Worm (Caenorhabditis elegans): ENCODE data around the gene enu-3.5.

ce11 chrIII:12885153-12885552, 7.2 kb downstream of the enu-3.5 start:
- no peak for TF ChIP-seq nhr-90 (tag; optimal IDR thresholded peaks at IDR 0.05; ENCODE audit: poor library complexity)
- TF ChIP-seq rnt-1 (tag; optimal IDR thresholded peaks at IDR 0.05), result no peak
- TF ChIP-seq nhr-47 (tag; optimal IDR thresholded peaks at IDR 0.05), result no peak
- no peak for TF ChIP-seq ama-1 (optimal IDR thresholded peaks at IDR 0.05)
- no peak for TF ChIP-seq ceh-63 (GFP tag; optimal IDR thresholded peaks at IDR 0.05)
- no peak for TF ChIP-seq lin-39 (tag; optimal IDR thresholded peaks at IDR 0.05)
- TF ChIP-seq blmp-1 (tag; optimal IDR thresholded peaks at IDR 0.05), result no peak
- no peak for TF ChIP-seq elt-3 (tag; optimal IDR thresholded peaks at IDR 0.05)
- TF ChIP-seq fos-1 (tag; optimal IDR thresholded peaks at IDR 0.05), result no peak
- no peak for TF ChIP-seq ceh-82 (tag; optimal IDR thresholded peaks at IDR 0.05)
- no peak for TF ChIP-seq ztf-4 (tag; optimal IDR thresholded peaks at IDR 0.05)
- no peak for TF ChIP-seq unc-98 (GFP tag; IDR thresholded peaks at IDR 0.05)
- no peak for TF ChIP-seq skn-1 (tag; optimal IDR thresholded peaks at IDR 0.05)
- TF ChIP-seq ces-1 (GFP tag; optimal IDR thresholded peaks at IDR 0.05), result no peak

All from whole organism, L1 larva.